Worm (Caenorhabditis elegans) whole organism, L3 larva: ENCODE results near the gene srx-134.

Experiments used
- R02D3.7 ChIP-seq: fragments of 150-350 bp; optimal IDR thresholded peaks from 2 replicates; lab custom pipeline; 2014; ENCODE audit warnings: missing biosample characterization, missing genetic modification characterization
- aly-2 ChIP-seq: fragments of 150-350 bp; optimal IDR thresholded peaks from 2 replicates; lab custom pipeline; 2014; ENCODE audit warnings: missing biosample characterization, missing genetic modification characterization
- ceh-28 ChIP-seq: fragments of 150-350 bp; optimal IDR thresholded peaks from 2 replicates; lab custom pipeline; 2014; ENCODE audit warnings: missing biosample characterization, missing genetic modification reagents, missing genetic modification characterization
- ceh-9 ChIP-seq: sonication (generic microtip); optimal IDR thresholded peaks from 2 replicates; lab custom pipeline; 2018; ENCODE audit warnings: missing biosample characterization, missing genetic modification characterization
- daf-12 ChIP-seq: fragments of 150-350 bp; optimal IDR thresholded peaks from 2 replicates; lab custom pipeline; 2014; ENCODE audit warnings: missing biosample characterization, missing genetic modification reagents, missing genetic modification characterization
- elt-2 ChIP-seq: sonication (generic microtip); optimal IDR thresholded peaks from 2 replicates; lab custom pipeline; 2016; ENCODE audit warnings: missing genetic modification reagents, mild to moderate bottlenecking, missing genetic modification characterization, missing compliant biosample characterization
- nhr-237 ChIP-seq: fragments of 150-350 bp; optimal IDR thresholded peaks from 2 replicates; lab custom pipeline; 2014; ENCODE audit warnings: missing biosample characterization, missing genetic modification characterization
- nhr-28 ChIP-seq: fragments of 150-350 bp; optimal IDR thresholded peaks from 2 replicates; lab custom pipeline; 2014; ENCODE audit warnings: missing biosample characterization, missing genetic modification characterization
- nhr-76 ChIP-seq: fragments of 150-350 bp; sonication (generic microtip); optimal IDR thresholded peaks from 5 replicates; lab custom pipeline; 2014; ENCODE audit warnings: missing biosample characterization, missing genetic modification characterization
- nhr-77 ChIP-seq: fragments of 150-350 bp; optimal IDR thresholded peaks from 2 replicates; lab custom pipeline; 2014; ENCODE audit warnings: missing biosample characterization, missing genetic modification characterization
- snpc-4 ChIP-seq: fragments of 150-350 bp; optimal IDR thresholded peaks from 2 replicates; lab custom pipeline; 2014; ENCODE audit warnings: missing biosample characterization, missing genetic modification characterization
- ztf-11 ChIP-seq: fragments of 150-350 bp; optimal IDR thresholded peaks from 2 replicates; lab custom pipeline; 2014; ENCODE audit warnings: missing biosample characterization, missing genetic modification characterization

DNA sequence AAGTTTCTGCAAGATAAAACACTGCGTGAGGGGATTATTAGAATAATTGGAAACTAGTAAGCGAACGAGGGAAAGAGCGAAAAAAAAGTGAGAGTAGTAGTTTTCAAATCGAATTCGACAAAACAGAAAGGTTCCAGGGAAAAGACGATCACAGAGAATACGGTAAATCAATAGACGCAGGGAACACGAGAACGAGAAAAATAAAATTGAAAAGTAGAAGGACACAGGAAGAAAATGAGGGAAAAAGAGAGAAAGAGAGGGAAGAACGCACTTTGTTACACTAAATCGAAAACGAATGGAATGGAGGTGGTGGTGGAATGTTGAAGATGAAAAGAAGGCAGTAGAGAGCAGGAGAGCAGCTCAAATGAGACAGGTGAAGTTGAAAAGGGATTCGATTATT, 49.0 kb downstream of the srx-134 start, which contains the start of gene swan-1:
- no peak for TF ChIP-seq R02D3.7
- TF ChIP-seq aly-2 (tag; lab: Kevin White, UChicago): no peak
- no peak for TF ChIP-seq ztf-11 (tag; lab: Kevin White, UChicago)
- no peak for TF ChIP-seq nhr-28 (tag; lab: Kevin White, UChicago)
- no peak for TF ChIP-seq nhr-77 (tag; lab: Kevin White, UChicago)
- TF ChIP-seq daf-12 (tag; lab: Kevin White, UChicago): no peak
- TF ChIP-seq nhr-237 (tag; lab: Kevin White, UChicago): no peak
- no peak for TF ChIP-seq ceh-9 (tag; lab: Kevin White, UChicago)
- TF ChIP-seq snpc-4 (tag; lab: Kevin White, UChicago): no peak
- TF ChIP-seq ceh-28 (tag; lab: Kevin White, UChicago): no peak
- no peak for TF ChIP-seq elt-2
- no peak for TF ChIP-seq nhr-76
